Worm (Caenorhabditis elegans) whole organism, L1 larva: ENCODE data around the gene srh-218.

ENCODE experiments used
- ces-1 ChIP-seq: fragments of 150-350 bp; optimal IDR thresholded peaks from 2 replicates; lab custom pipeline; 2014; ENCODE audit warnings: missing biosample characterization, missing genetic modification reagents, missing genetic modification characterization
- lin-13 ChIP-seq: fragments of 150-350 bp; optimal IDR thresholded peaks from 2 replicates; lab custom pipeline; 2014; ENCODE audit warnings: missing biosample characterization, missing genetic modification reagents, missing genetic modification characterization
- nhr-19 ChIP-seq: fragments of 200-800 bp; sonication (Bioruptor generic); conservative IDR thresholded peaks from 2 replicates; pipeline ENCODE4 v1.3.6; 2022; ENCODE audit warnings: missing genetic modification characterization, missing compliant biosample characterization

DNA sequence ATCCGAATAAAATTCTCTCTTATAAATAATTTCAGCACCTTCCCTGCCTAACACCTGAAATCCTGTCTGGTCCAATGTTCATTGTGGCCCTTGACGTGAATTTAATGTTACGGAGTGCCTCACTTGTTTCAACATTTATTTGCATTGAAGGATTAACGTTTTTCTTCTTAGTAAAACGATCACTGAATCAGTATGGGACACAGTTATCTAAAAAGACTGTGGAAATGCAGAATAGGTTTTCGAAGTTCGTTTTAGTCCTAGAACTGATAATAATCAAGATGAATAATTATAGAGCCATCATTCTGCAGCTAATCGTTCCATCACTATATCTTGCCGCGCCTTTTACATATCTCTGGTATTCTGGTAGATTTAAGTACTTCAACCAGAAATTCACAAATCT is 1.4 kb downstream of the srh-218 start, which contains the start of gene srh-219:
- TF ChIP-seq ces-1 (no peak), lin-13 (GFP tag; lab: Kevin White, UChicago) (no peak), nhr-19 (no peak)
